Fruit fly (Drosophila melanogaster): Measurements from ENCODE around the gene dod.

DNA sequence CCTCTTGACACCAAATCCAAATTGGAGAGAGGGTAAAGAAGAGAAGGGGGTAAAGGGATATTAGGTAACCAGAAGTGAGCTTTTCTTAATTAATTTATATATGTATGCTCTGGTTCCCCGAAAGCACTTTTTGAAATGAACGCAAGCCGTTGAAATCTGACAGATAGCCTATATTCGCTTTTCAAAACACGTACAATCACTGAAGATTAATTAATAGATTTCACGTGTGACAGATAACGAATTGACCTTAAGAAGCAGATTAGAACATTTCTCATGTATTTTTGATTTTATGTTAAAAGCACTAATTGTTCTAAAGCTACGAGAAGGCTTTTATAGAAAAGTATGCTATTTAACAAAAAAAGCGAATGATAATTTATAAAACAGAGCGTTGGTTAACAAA is 8.1 kb upstream of the dod start:
- TF ChIP-seq h (GFP tag; optimal IDR thresholded peaks at IDR 0.05), result no peak
- TF ChIP-seq sage (GFP tag; optimal IDR thresholded peaks at IDR 0.05), result no peak
- no peak for TF ChIP-seq dmrt93B (GFP tag; optimal IDR thresholded peaks at IDR 0.05)
- TF ChIP-seq psq (GFP tag; optimal IDR thresholded peaks at IDR 0.05), result no peak
- no peak for TF ChIP-seq tai (GFP tag; optimal IDR thresholded peaks at IDR 0.05)
- TF ChIP-seq fru (GFP tag; optimal IDR thresholded peaks at IDR 0.05), result no peak
- no peak for TF ChIP-seq CrebA (GFP tag; optimal IDR thresholded peaks at IDR 0.05; ENCODE audit: borderline replicate concordance)
- TF ChIP-seq Rel (GFP tag; optimal IDR thresholded peaks at IDR 0.05), result no peak
- no peak for TF ChIP-seq Rel (tag; optimal IDR thresholded peaks at IDR 0.05)
- TF ChIP-seq HLH106 (tag; optimal IDR thresholded peaks at IDR 0.05), result no peak
- TF ChIP-seq Abd-B (GFP tag; optimal IDR thresholded peaks at IDR 0.05), result no peak
